Fruit fly (Drosophila melanogaster): ENCODE measurements around the gene Vml.

Vml gene

DNA sequence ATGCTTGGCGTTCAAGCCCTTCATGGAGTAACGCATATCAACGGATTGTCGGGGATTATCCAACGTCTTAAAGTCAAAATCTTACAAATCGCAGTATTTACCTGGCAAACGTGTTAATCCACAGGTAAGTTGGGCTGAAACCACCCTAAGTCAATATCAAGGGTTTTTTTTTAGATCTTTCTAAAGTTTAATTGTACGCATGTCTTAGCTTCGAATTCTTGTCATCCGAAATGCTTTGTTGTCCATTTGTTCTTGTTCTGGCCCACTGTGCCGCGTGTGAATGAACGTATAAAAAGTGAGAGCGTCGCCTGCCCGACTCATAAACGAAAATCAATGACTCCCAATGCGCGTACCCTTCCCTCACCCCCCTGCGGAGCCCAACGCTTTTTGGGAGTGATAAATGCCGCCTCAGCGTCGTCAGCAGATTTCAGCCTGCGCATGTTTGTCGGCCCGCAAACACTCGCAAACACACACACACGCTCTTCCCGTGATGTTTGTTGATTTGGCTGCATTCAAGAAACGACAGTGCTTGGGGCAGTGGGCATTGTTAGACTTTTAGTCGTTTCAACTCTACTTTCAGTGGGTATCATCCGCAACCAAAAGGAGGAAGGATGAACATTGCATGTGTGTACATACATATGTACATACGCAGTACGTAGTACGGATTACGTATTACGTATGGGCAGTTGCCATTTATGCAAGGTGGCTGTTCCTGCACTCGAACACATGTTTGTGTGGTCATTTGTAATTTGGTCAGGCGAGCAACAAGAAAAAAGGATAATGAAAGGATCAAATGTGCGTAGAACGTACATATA, 20.8 kb downstream of the Vml start (continued):
- TF ChIP-seq mirr (GFP tag; optimal IDR thresholded peaks at IDR 0.05) (peak; percentile 34), Stat92E (GFP tag; optimal IDR thresholded peaks at IDR 0.05) (peak in 1 of 3 experiments; percentile 82), pnt (GFP tag; optimal IDR thresholded peaks at IDR 0.05) (peak; percentile 92), CG9609 (GFP tag; optimal IDR thresholded peaks at IDR 0.05) (peak; percentile 94), Lim3 (GFP tag; IDR thresholded peaks at IDR 0.05) (no peak), bab2 (GFP tag; optimal IDR thresholded peaks at IDR 0.05) (peak; percentile 91), YL-1 (GFP tag; optimal IDR thresholded peaks at IDR 0.05) (peak; percentile 77), CG6854 (GFP tag; optimal IDR thresholded peaks at IDR 0.05) (peak; percentile 91), CG3726 (GFP tag; IDR thresholded peaks at IDR 0.05) (no peak; the same call in 2 of the 3 replicates), CG11560 (tag; IDR thresholded peaks at IDR 0.05) (peak; percentile 68; the same call in 2 of the 3 replicates), CG4424 (GFP tag; optimal IDR thresholded peaks at IDR 0.05) (peak; percentile 94), CG18262 (tag; optimal IDR thresholded peaks at IDR 0.05) (peak; percentile 98), CG9797 (GFP tag; optimal IDR thresholded peaks at IDR 0.05) (peak; percentile 45), ato (GFP tag; IDR thresholded peaks at IDR 0.05; ENCODE audit: partially characterized antibody) (no peak), Mrtf (GFP tag; IDR thresholded peaks at IDR 0.05) (peak; percentile 80), vnd (GFP tag; IDR thresholded peaks at IDR 0.05; ENCODE audit: partially characterized antibody) (no peak), NfI (GFP tag; optimal IDR thresholded peaks at IDR 0.05) (peak; percentile 89), abd-A (tag; optimal IDR thresholded peaks at IDR 0.05) (peak; percentile 80), sim (GFP tag; IDR thresholded peaks at IDR 0.05) (no peak), tap (tag; optimal IDR thresholded peaks at IDR 0.05) (peak; percentile 79), az2 (GFP tag; optimal IDR thresholded peaks at IDR 0.05) (peak; percentile 92), gem (tag; optimal IDR thresholded peaks at IDR 0.05) (peak; percentile 96), ash1 (GFP tag; optimal IDR thresholded peaks at IDR 0.05) (no peak), CG10654 (GFP tag; optimal IDR thresholded peaks at IDR 0.05) (peak; percentile 88), psq (GFP tag; optimal IDR thresholded peaks at IDR 0.05) (peak; percentile 51), sens (GFP tag) (peak; percentile 99), Oli (tag; optimal IDR thresholded peaks at IDR 0.05) (peak; percentile 97), dmrt11E (tag; optimal IDR thresholded peaks at IDR 0.05) (peak; percentile 95), bigmax (GFP tag; optimal IDR thresholded peaks at IDR 0.05) (no peak), tin (GFP tag; optimal IDR thresholded peaks at IDR 0.05) (peak; percentile 89), CG9817 (tag; optimal IDR thresholded peaks at IDR 0.05) (peak; percentile 82), CG2678 (tag; optimal IDR thresholded peaks at IDR 0.05) (peak; percentile 96), chif (GFP tag; optimal IDR thresholded peaks at IDR 0.05) (peak; percentile 93 to 96), CG14710 (tag; optimal IDR thresholded peaks at IDR 0.05) (peak; percentile 95), CG33213 (GFP tag; optimal IDR thresholded peaks at IDR 0.05) (peak; percentile 87), CG6272 (GFP tag; IDR thresholded peaks at IDR 0.05) (no peak), CG10431 (GFP tag; optimal IDR thresholded peaks at IDR 0.05) (peak; percentile 86), BtbVII (GFP tag; optimal IDR thresholded peaks at IDR 0.05) (peak; percentile 95), CG30020 (tag; optimal IDR thresholded peaks at IDR 0.05) (peak; percentile 78), lmd (GFP tag; IDR thresholded peaks at IDR 0.05) (peak; percentile 90), CG8388 (GFP tag; optimal IDR thresholded peaks at IDR 0.05) (peak; percentile 89), CG17328 (GFP tag; IDR thresholded peaks at IDR 0.05) (peak; percentile 72), CG14860 (GFP tag; IDR thresholded peaks at IDR 0.05; ENCODE audit: partially characterized antibody) (no peak), CG18619 (GFP tag; optimal IDR thresholded peaks at IDR 0.05) (peak; percentile 96), CG2202 (tag; optimal IDR thresholded peaks at IDR 0.05) (peak; percentile 86), Dip2 (GFP tag; IDR thresholded peaks at IDR 0.05) (peak; percentile 44; the same call in 1 of the 2 replicates), Atf6 (GFP tag; IDR thresholded peaks at IDR 0.05) (peak; percentile 87), sc (optimal IDR thresholded peaks at IDR 0.05) (no peak), sc (GFP tag; optimal IDR thresholded peaks at IDR 0.05) (peak; percentile 94)

All from whole organism, embryonic.